Worm (Caenorhabditis elegans) whole organism, L1 larva: ENCODE results near the gene M88.4.

Source experiments
- Y116A8C.19 ChIP-seq: sonication (generic microtip); optimal IDR thresholded peaks from 2 replicates; lab custom pipeline; 2016; ENCODE audit warnings: missing compliant biosample characterization, missing genetic modification characterization, borderline replicate concordance
- aha-1 ChIP-seq: fragments of 150-350 bp; optimal IDR thresholded peaks from 2 replicates; lab custom pipeline; 2014; ENCODE audit warnings: missing biosample characterization, missing genetic modification characterization
- alr-1 ChIP-seq: fragments of 200-800 bp; sonication (Bioruptor generic); optimal IDR thresholded peaks from 2 replicates; lab custom pipeline; 2018; ENCODE audit warnings: borderline replicate concordance, mild to moderate bottlenecking, missing genetic modification characterization, missing compliant biosample characterization
- blmp-1 ChIP-seq: fragments of 150-350 bp; optimal IDR thresholded peaks from 2 replicates; lab custom pipeline; 2014; ENCODE audit warnings: missing biosample characterization, missing genetic modification characterization
- ceh-63 ChIP-seq: fragments of 200-800 bp; sonication (Bioruptor generic); optimal IDR thresholded peaks from 2 replicates; lab custom pipeline; 2018; ENCODE audit warnings: mild to moderate bottlenecking, missing genetic modification characterization, missing compliant biosample characterization
- ceh-8 ChIP-seq: fragments of 200-800 bp; sonication (Bioruptor generic); optimal IDR thresholded peaks from 2 replicates; lab custom pipeline; 2018; ENCODE audit warnings: mild to moderate bottlenecking, missing genetic modification characterization, moderate library complexity, missing compliant biosample characterization
- ceh-88 ChIP-seq: fragments of 200-800 bp; sonication (Bioruptor generic); IDR thresholded peaks from 2 replicates; pipeline ENCODE4 v1.3.6; 2022; ENCODE audit warnings: missing genetic modification characterization, missing compliant biosample characterization
- ces-1 ChIP-seq: fragments of 150-350 bp; optimal IDR thresholded peaks from 2 replicates; lab custom pipeline; 2014; ENCODE audit warnings: missing biosample characterization, missing genetic modification reagents, missing genetic modification characterization
- dpl-1 ChIP-seq, 3 experiments: fragments of 150-350 bp in 2 of 3; sonication (generic microtip) in 1 of 3; optimal IDR thresholded peaks; 2 replicates each; lab custom pipeline; 2014 to 2017; ENCODE audit warnings: missing biosample characterization in 3 of 3, missing genetic modification characterization in 3 of 3, missing genetic modification reagents in 3 of 3
- dsc-1 ChIP-seq: sonication (generic microtip); optimal IDR thresholded peaks from 2 replicates; lab custom pipeline; 2016; ENCODE audit warnings: mild to moderate bottlenecking, missing genetic modification characterization, missing compliant biosample characterization
- efl-1 ChIP-seq, 4 experiments: fragments of 150-350 bp; optimal IDR thresholded peaks in 3 of 4; peaks in 1 of 4; 1 replicate in 1 of 4; 2 replicates in 3 of 4; lab custom pipeline; 2014; ENCODE audit warnings: missing biosample characterization in 2 of 4, missing genetic modification characterization in 2 of 4, missing genetic modification reagents in 2 of 4
- efl-3 ChIP-seq: fragments of 200-800 bp; sonication (Bioruptor generic); optimal IDR thresholded peaks from 2 replicates; lab custom pipeline; 2018; ENCODE audit warnings: mild to moderate bottlenecking, missing genetic modification characterization, missing compliant biosample characterization
- egl-13 ChIP-seq: sonication (generic microtip); optimal IDR thresholded peaks from 2 replicates; lab custom pipeline; 2016; ENCODE audit warnings: missing genotype, missing genetic modification reagents, missing genetic modification characterization, missing compliant biosample characterization
- egl-27 ChIP-seq, 2 experiments: fragments of 150-350 bp in 1 of 2; sonication (generic microtip); optimal IDR thresholded peaks; 3 replicates each; lab custom pipeline; 2017 to 2018; ENCODE audit warnings: missing biosample characterization in 2 of 2, missing genetic modification characterization in 2 of 2, missing genetic modification reagents in 2 of 2
- elt-2 ChIP-seq: sonication (generic microtip); optimal IDR thresholded peaks from 2 replicates; lab custom pipeline; 2016; ENCODE audit warnings: missing genetic modification characterization, mild to moderate bottlenecking, inconsistent platforms, missing compliant biosample characterization, missing genetic modification reagents
- elt-3 ChIP-seq, 6 experiments: fragments of 150-350 bp in 1 of 6; sonication (generic microtip); optimal IDR thresholded peaks; 2 replicates each; lab custom pipeline; 2017 to 2018; ENCODE audit warnings: missing biosample characterization in 6 of 6, missing genetic modification characterization in 6 of 6, inconsistent platforms in 1 of 6
- ets-5 ChIP-seq: fragments of 200-800 bp; sonication (Bioruptor generic); IDR thresholded peaks from 2 replicates; pipeline ENCODE4 v1.3.6; 2022; ENCODE audit warnings: missing genetic modification characterization, missing compliant biosample characterization
- fkh-10 ChIP-seq: sonication (generic microtip); optimal IDR thresholded peaks from 2 replicates; lab custom pipeline; 2017; ENCODE audit warnings: missing biosample characterization, missing genetic modification reagents, missing genetic modification characterization
- grh-1 ChIP-seq: fragments of 200-800 bp; sonication (Bioruptor generic); IDR thresholded peaks from 2 replicates; pipeline ENCODE4 v1.3.6; 2022; ENCODE audit warnings: missing genetic modification reagents, missing genetic modification characterization, missing compliant biosample characterization
- hlh-17 ChIP-seq: fragments of 200-800 bp; sonication (Bioruptor generic); optimal IDR thresholded peaks from 2 replicates; lab custom pipeline; 2018; ENCODE audit warnings: missing genetic modification characterization, mild to moderate bottlenecking, missing compliant biosample characterization, moderate library complexity, borderline replicate concordance
- hlh-4 ChIP-seq: sonication (generic microtip); optimal IDR thresholded peaks from 2 replicates; lab custom pipeline; 2016; ENCODE audit warnings: mild to moderate bottlenecking, missing genetic modification characterization, missing compliant biosample characterization
- irx-1 ChIP-seq: sonication (generic microtip); optimal IDR thresholded peaks from 2 replicates; lab custom pipeline; 2016; ENCODE audit warnings: missing genetic modification characterization, missing compliant biosample characterization
- isw-1 ChIP-seq: fragments of 200-800 bp; sonication (Bioruptor generic); IDR thresholded peaks from 2 replicates; pipeline ENCODE4 v1.3.6; 2022; ENCODE audit warnings: missing genetic modification characterization, missing compliant biosample characterization
- lin-13 ChIP-seq: fragments of 150-350 bp; optimal IDR thresholded peaks from 2 replicates; lab custom pipeline; 2014; ENCODE audit warnings: missing biosample characterization, missing genetic modification reagents, missing genetic modification characterization
- lin-39 ChIP-seq: fragments of 150-350 bp; optimal IDR thresholded peaks from 2 replicates; lab custom pipeline; 2014; ENCODE audit warnings: missing biosample characterization, missing genetic modification reagents, missing genetic modification characterization
- lir-3 ChIP-seq: sonication (generic microtip); optimal IDR thresholded peaks from 2 replicates; lab custom pipeline; 2016; ENCODE audit warnings: mild to moderate bottlenecking, missing genetic modification characterization, moderate library complexity, missing compliant biosample characterization; ENCODE audit not compliant: poor library complexity
- mdl-1 ChIP-seq, 2 experiments: fragments of 150-350 bp; optimal IDR thresholded peaks; 2 replicates each; lab custom pipeline; 2014 to 2017; ENCODE audit warnings: missing biosample characterization in 2 of 2, missing genetic modification characterization in 2 of 2, inconsistent platforms in 1 of 2
- mep-1 ChIP-seq: fragments of 150-350 bp; optimal IDR thresholded peaks from 2 replicates; lab custom pipeline; 2014; ENCODE audit warnings: missing biosample characterization, missing genetic modification characterization
- nhr-11 ChIP-seq: fragments of 150-350 bp; optimal IDR thresholded peaks from 2 replicates; lab custom pipeline; 2014; ENCODE audit warnings: missing biosample characterization, missing genetic modification characterization
- nhr-12 ChIP-seq: sonication (generic microtip); optimal IDR thresholded peaks from 2 replicates; lab custom pipeline; 2017; ENCODE audit warnings: missing biosample characterization, missing genetic modification characterization
- nhr-20 ChIP-seq: sonication (generic microtip); optimal IDR thresholded peaks from 2 replicates; lab custom pipeline; 2016; ENCODE audit warnings: mild to moderate bottlenecking, missing genetic modification characterization, missing compliant biosample characterization
- nhr-237 ChIP-seq: fragments of 150-350 bp; optimal IDR thresholded peaks from 2 replicates; lab custom pipeline; 2014; ENCODE audit warnings: missing biosample characterization, missing genetic modification characterization
- nhr-84 ChIP-seq: sonication (generic microtip); optimal IDR thresholded peaks from 2 replicates; lab custom pipeline; 2017; ENCODE audit warnings: missing biosample characterization, missing genetic modification characterization
- pag-3 ChIP-seq: sonication (generic microtip); optimal IDR thresholded peaks from 2 replicates; lab custom pipeline; 2017; ENCODE audit warnings: missing genetic modification characterization, mild to moderate bottlenecking, missing compliant biosample characterization, antibody characterized with exemption, borderline replicate concordance; ENCODE audit not compliant: insufficient read depth
- pax-3 ChIP-seq: fragments of 200-800 bp; sonication (Bioruptor generic); optimal IDR thresholded peaks from 2 replicates; lab custom pipeline; 2018; ENCODE audit warnings: mild to moderate bottlenecking, missing genetic modification characterization, moderate library complexity, missing compliant biosample characterization
- pqm-1 ChIP-seq: sonication (generic microtip); optimal IDR thresholded peaks from 3 replicates; lab custom pipeline; 2017; ENCODE audit warnings: missing biosample characterization, missing genetic modification characterization
- rnt-1 ChIP-seq: sonication (generic microtip); optimal IDR thresholded peaks from 2 replicates; lab custom pipeline; 2016; ENCODE audit warnings: mild to moderate bottlenecking, missing genetic modification characterization, moderate library complexity, missing compliant biosample characterization
- skn-1 ChIP-seq: fragments of 150-350 bp; optimal IDR thresholded peaks from 2 replicates; lab custom pipeline; 2014; ENCODE audit warnings: missing biosample characterization, missing genetic modification characterization
- snpc-4 ChIP-seq: fragments of 150-350 bp; optimal IDR thresholded peaks from 2 replicates; lab custom pipeline; 2014; ENCODE audit warnings: missing biosample characterization, missing genetic modification characterization
- snu-23 ChIP-seq: sonication (generic microtip); optimal IDR thresholded peaks from 2 replicates; lab custom pipeline; 2016; ENCODE audit warnings: missing genetic modification characterization, missing compliant biosample characterization
- sox-4 ChIP-seq: sonication (generic microtip); optimal IDR thresholded peaks from 2 replicates; lab custom pipeline; 2016; ENCODE audit warnings: missing genetic modification characterization, missing compliant biosample characterization
- sptf-1 ChIP-seq: fragments of 150-350 bp; optimal IDR thresholded peaks from 2 replicates; lab custom pipeline; 2014; ENCODE audit warnings: missing biosample characterization, missing genetic modification characterization
- sup-37 ChIP-seq: fragments of 200-800 bp; sonication (Bioruptor generic); optimal IDR thresholded peaks from 2 replicates; lab custom pipeline; 2018; ENCODE audit warnings: mild to moderate bottlenecking, missing genetic modification characterization, missing compliant biosample characterization
- tbx-2 ChIP-seq: sonication (generic microtip); optimal IDR thresholded peaks from 2 replicates; lab custom pipeline; 2016; ENCODE audit warnings: missing genetic modification characterization, missing compliant biosample characterization
- unc-130 ChIP-seq: fragments of 150-350 bp; optimal IDR thresholded peaks from 2 replicates; lab custom pipeline; 2017; ENCODE audit warnings: missing biosample characterization, missing genetic modification characterization, inconsistent platforms
- unc-62 ChIP-seq: fragments of 150-350 bp; optimal IDR thresholded peaks from 2 replicates; lab custom pipeline; 2014; ENCODE audit warnings: missing biosample characterization, missing genetic modification reagents, missing genetic modification characterization
- vab-15 ChIP-seq: sonication (generic microtip); optimal IDR thresholded peaks from 2 replicates; lab custom pipeline; 2017; ENCODE audit warnings: missing genotype, mild to moderate bottlenecking, missing genetic modification characterization, missing compliant biosample characterization
- xbp-1 ChIP-seq: sonication (generic microtip); optimal IDR thresholded peaks from 2 replicates; lab custom pipeline; 2016; ENCODE audit warnings: missing genetic modification characterization, missing compliant biosample characterization
- zag-1 ChIP-seq: fragments of 150-350 bp; optimal IDR thresholded peaks from 2 replicates; lab custom pipeline; 2014; ENCODE audit warnings: missing biosample characterization, missing genetic modification characterization
- ztf-11 ChIP-seq, 2 experiments: sonication (generic microtip); optimal IDR thresholded peaks; 2 replicates each; lab custom pipeline; 2016 to 2017; ENCODE audit warnings: missing genetic modification characterization in 2 of 2, missing biosample characterization in 1 of 2, missing compliant biosample characterization in 1 of 2
- ztf-4 ChIP-seq: fragments of 150-350 bp; optimal IDR thresholded peaks from 2 replicates; lab custom pipeline; 2014; ENCODE audit warnings: missing biosample characterization, missing genetic modification characterization

Gene M88.4

DNA sequence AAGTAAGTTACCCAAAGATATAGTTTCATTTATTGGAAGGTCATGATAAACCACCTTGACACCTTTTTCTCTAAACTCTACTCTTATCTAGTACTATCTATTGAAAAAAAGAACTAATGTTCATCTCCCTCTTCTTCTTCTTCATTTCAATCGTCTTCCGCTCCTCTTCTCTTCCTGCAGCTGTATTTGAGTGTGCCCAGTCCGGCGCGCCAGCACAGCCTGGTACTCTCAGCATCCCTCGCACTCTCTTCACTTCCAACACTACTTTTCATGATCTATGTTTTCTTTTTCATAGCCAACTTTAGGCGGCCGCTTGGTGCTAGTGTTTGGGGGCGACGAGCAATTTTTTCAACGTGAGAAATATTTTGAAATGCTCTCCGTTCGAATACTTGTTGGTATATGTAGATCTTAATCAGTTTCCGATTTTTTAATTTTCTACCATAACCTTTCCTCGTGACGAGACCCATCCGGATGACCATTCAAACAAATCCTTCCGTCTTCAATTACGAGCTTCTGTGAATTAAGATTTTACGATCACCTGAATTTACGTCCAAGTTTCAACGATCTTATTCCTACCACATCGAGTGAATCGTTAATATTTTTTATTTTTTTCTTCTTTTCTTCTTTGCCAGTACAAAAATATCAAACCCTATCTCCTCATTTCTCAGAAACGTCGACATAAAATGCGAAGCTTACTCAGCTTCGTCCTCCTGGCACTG, 13.4 kb downstream of the M88.4 start, which contains the start of gene pan-1 (continued):
- TF ChIP-seq lin-13 (GFP tag; lab: Kevin White, UChicago) (no peak), ztf-11 (tag; optimal IDR thresholded peaks at IDR 0.05; lab: Kevin White, UChicago) (no peak), egl-13 (tag; lab: Kevin White, UChicago) (no peak), ces-1 (GFP tag; lab: Kevin White, UChicago) (no peak), egl-27 (tag; optimal IDR thresholded peaks at IDR 0.05; lab: Kevin White, UChicago) (no peak), efl-1 (optimal IDR thresholded peaks at IDR 0.05; lab: Kevin White, UChicago) (peak; percentile 7 to 35), efl-1 (GFP tag; optimal IDR thresholded peaks at IDR 0.05 in 1 of 2; lab: Kevin White, UChicago) (no peak), nhr-20 (tag; lab: Kevin White, UChicago) (no peak), dsc-1 (tag; lab: Kevin White, UChicago) (no peak), sup-37 (GFP tag; lab: Kevin White, UChicago) (no peak), ceh-8 (GFP tag; lab: Kevin White, UChicago) (no peak), elt-2 (tag; lab: Kevin White, UChicago) (no peak), skn-1 (tag; lab: Kevin White, UChicago) (no peak), dpl-1 (GFP tag; optimal IDR thresholded peaks at IDR 0.05; lab: Kevin White, UChicago) (peak in 1 of 3 experiments; percentile 18), ceh-88 (GFP tag; lab: Robert Waterston, UW) (no peak), hlh-4 (no peak), pqm-1 (tag; lab: Kevin White, UChicago) (no peak), aha-1 (tag; lab: Kevin White, UChicago) (no peak), fkh-10 (GFP tag; lab: Kevin White, UChicago) (no peak), isw-1 (GFP tag; lab: Robert Waterston, UW) (no peak), pax-3 (tag; lab: Kevin White, UChicago) (no peak), irx-1 (tag; lab: Kevin White, UChicago) (no peak), unc-130 (tag; lab: Kevin White, UChicago) (no peak), mdl-1 (tag; optimal IDR thresholded peaks at IDR 0.05; lab: Kevin White, UChicago) (no peak), nhr-84 (tag; lab: Kevin White, UChicago) (no peak), lir-3 (tag; lab: Kevin White, UChicago) (no peak), tbx-2 (tag; lab: Kevin White, UChicago) (no peak), lin-39 (no peak), nhr-11 (no peak), nhr-12 (tag; lab: Kevin White, UChicago) (no peak), Y116A8C.19 (no peak), blmp-1 (no peak), rnt-1 (tag; lab: Kevin White, UChicago) (peak; percentile 25), sox-4 (tag; lab: Kevin White, UChicago) (no peak), elt-3 (tag; optimal IDR thresholded peaks at IDR 0.05; lab: Kevin White, UChicago) (no peak), efl-3 (no peak), snpc-4 (peak; percentile 20), xbp-1 (tag; lab: Kevin White, UChicago) (no peak), hlh-17 (GFP tag; lab: Kevin White, UChicago) (no peak), nhr-237 (tag; lab: Kevin White, UChicago) (no peak), ets-5 (GFP tag; lab: Robert Waterston, UW) (no peak), grh-1 (no peak), snu-23 (GFP tag; lab: Kevin White, UChicago) (peak; percentile 42), ceh-63 (GFP tag; lab: Kevin White, UChicago) (no peak), mep-1 (tag; lab: Kevin White, UChicago) (peak; percentile 27), alr-1 (tag; lab: Kevin White, UChicago) (no peak), unc-62 (GFP tag; lab: Kevin White, UChicago) (no peak), ztf-4 (tag; lab: Kevin White, UChicago) (peak; percentile 74), zag-1 (tag; lab: Kevin White, UChicago) (no peak), vab-15 (tag; lab: Kevin White, UChicago) (no peak), sptf-1 (tag; lab: Kevin White, UChicago) (no peak), pag-3 (no peak)
